Fruit fly (Drosophila melanogaster): ENCODE data around the gene mtm.

Gene mtm

DNA sequence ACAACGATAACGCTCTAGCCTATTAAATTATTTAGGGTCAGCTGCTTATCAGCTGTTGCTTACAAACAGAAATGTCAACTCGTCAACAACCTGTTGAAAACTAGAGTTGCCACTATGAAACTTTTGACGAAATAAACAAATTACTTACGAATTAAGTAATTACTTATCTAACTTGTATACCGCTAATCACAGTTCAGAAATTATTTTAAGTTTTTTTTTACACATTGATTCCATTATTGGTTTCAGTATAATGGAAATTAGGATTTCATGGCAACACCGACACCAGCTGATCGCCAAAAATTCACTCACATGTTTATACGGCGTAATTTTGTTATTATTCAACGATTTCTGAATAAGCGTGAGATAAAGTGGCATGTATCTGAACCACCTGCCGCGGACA is 1.0 kb upstream of the mtm start, which contains the start of the genes CG9117 and CG31643 (continued):
- no peak for TF ChIP-seq salm (tag; optimal IDR thresholded peaks at IDR 0.05)
- TF ChIP-seq vvl (GFP tag; IDR thresholded peaks at IDR 0.05) = peak; percentile 31; the same call in 1 of the 2 replicates
- no peak for TF ChIP-seq otp (GFP tag; IDR thresholded peaks at IDR 0.05)
- no peak for TF ChIP-seq sqz (GFP tag; optimal IDR thresholded peaks at IDR 0.05)
- no peak for TF ChIP-seq Dref (GFP tag; IDR thresholded peaks at IDR 0.05)
- peak; percentile 57 for TF ChIP-seq az2 (GFP tag; optimal IDR thresholded peaks at IDR 0.05)
- TF ChIP-seq Ets65A (GFP tag) = peak; percentile 91
- TF ChIP-seq CG4854 (GFP tag; optimal IDR thresholded peaks at IDR 0.05) = peak; percentile 10
- peak; percentile 58 for TF ChIP-seq Xrp1 (GFP tag; IDR thresholded peaks at IDR 0.05)
- TF ChIP-seq hkb (optimal IDR thresholded peaks at IDR 0.05) = no peak
- TF ChIP-seq hkb (GFP tag; IDR thresholded peaks at IDR 0.05) = peak; percentile 45; the same call in 1 of the 2 replicates
- peak; percentile 42 for TF ChIP-seq Myb (GFP tag; optimal IDR thresholded peaks at IDR 0.05)
- no peak for TF ChIP-seq CG11560 (tag; IDR thresholded peaks at IDR 0.05)
- 0 out of 2 replicates have a peak, but pooled peaks have one; percentile 4 for TF ChIP-seq al (GFP tag; IDR thresholded peaks at IDR 0.05)
- peak; percentile 9 for TF ChIP-seq fd96Cb (tag; optimal IDR thresholded peaks at IDR 0.05)
- TF ChIP-seq ssp (GFP tag; IDR thresholded peaks at IDR 0.05) = no peak
- peak; percentile 31 for TF ChIP-seq BEAF-32 (GFP tag; optimal IDR thresholded peaks at IDR 0.05)
- no peak for TF ChIP-seq CG17568 (GFP tag; optimal IDR thresholded peaks at IDR 0.05)
- no peak for TF ChIP-seq CG10959 (GFP tag; IDR thresholded peaks at IDR 0.05)
- TF ChIP-seq exex (tag; optimal IDR thresholded peaks at IDR 0.05) = peak; percentile 60
- TF ChIP-seq ash1 (GFP tag; optimal IDR thresholded peaks at IDR 0.05) = no peak
- no peak for TF ChIP-seq yki (optimal IDR thresholded peaks at IDR 0.05)
- TF ChIP-seq CG34224 (GFP tag; IDR thresholded peaks at IDR 0.05; ENCODE audit: partially characterized antibody) = peak; percentile 60; the same call in 2 of the 3 replicates
- peak; percentile 55 for TF ChIP-seq CG7786 (GFP tag; optimal IDR thresholded peaks at IDR 0.05)
- TF ChIP-seq chif (GFP tag; optimal IDR thresholded peaks at IDR 0.05) = peak in 1 of 2 experiments; percentile 31
- TF ChIP-seq CG31365 (tag; optimal IDR thresholded peaks at IDR 0.05) = no peak
- no peak for TF ChIP-seq Sox100B (GFP tag; optimal IDR thresholded peaks at IDR 0.05)
- TF ChIP-seq fd64A (GFP tag; optimal IDR thresholded peaks at IDR 0.05) = no peak
- TF ChIP-seq CG13424 (tag; optimal IDR thresholded peaks at IDR 0.05) = peak; percentile 69
- TF ChIP-seq Atf3 (GFP tag; optimal IDR thresholded peaks at IDR 0.05) = no peak
- 0 out of 2 replicates have a peak, but pooled peaks have one; percentile 35 for TF ChIP-seq Awh (GFP tag; IDR thresholded peaks at IDR 0.05)
- no peak for TF ChIP-seq CG31441 (GFP tag; IDR thresholded peaks at IDR 0.05)
- TF ChIP-seq Oli (tag; optimal IDR thresholded peaks at IDR 0.05) = peak; percentile 2
- peak; percentile 28 for TF ChIP-seq ewg (GFP tag; optimal IDR thresholded peaks at IDR 0.05)
- TF ChIP-seq CG11723 (GFP tag; optimal IDR thresholded peaks at IDR 0.05) = no peak
- TF ChIP-seq CG10431 (GFP tag; optimal IDR thresholded peaks at IDR 0.05) = no peak
- TF ChIP-seq CG9437 (GFP tag; optimal IDR thresholded peaks at IDR 0.05) = peak; percentile 34
- TF ChIP-seq D19B (GFP tag; optimal IDR thresholded peaks at IDR 0.05) = no peak
- TF ChIP-seq Gug (GFP tag; IDR thresholded peaks at IDR 0.05) = no peak
- TF ChIP-seq crol (GFP tag; IDR thresholded peaks at IDR 0.05) = no peak
- no peak for TF ChIP-seq CG7372 (GFP tag; IDR thresholded peaks at IDR 0.05)
- TF ChIP-seq Sry-δ (GFP tag; optimal IDR thresholded peaks at IDR 0.05) = peak; percentile 26
- TF ChIP-seq CG11085 (GFP tag; IDR thresholded peaks at IDR 0.05) = no peak
- TF ChIP-seq CG1233 (GFP tag; optimal IDR thresholded peaks at IDR 0.05) = peak; percentile 30
- no peak for TF ChIP-seq CG2678 (tag; optimal IDR thresholded peaks at IDR 0.05)
- TF ChIP-seq grau (tag; optimal IDR thresholded peaks at IDR 0.05) = peak; percentile 56
- TF ChIP-seq CG9817 (tag; optimal IDR thresholded peaks at IDR 0.05) = peak; percentile 31
- TF ChIP-seq CG14667 (GFP tag; IDR thresholded peaks at IDR 0.05) = no peak
- 0 out of 3 replicates have a peak, but pooled peaks have one; percentile 6 for TF ChIP-seq dysf (GFP tag; IDR thresholded peaks at IDR 0.05)
- no peak for TF ChIP-seq dan (GFP tag; IDR thresholded peaks at IDR 0.05)
- TF ChIP-seq pfk (GFP tag; optimal IDR thresholded peaks at IDR 0.05) = no peak
- peak; percentile 54 for TF ChIP-seq stwl (tag; optimal IDR thresholded peaks at IDR 0.05)

All from whole organism, embryonic.